Worm (Caenorhabditis elegans): Measurements from ENCODE around the gene F09E10.6.

The F09E10.6 gene

ce11 chrX:1458793-1459192, 38.7 kb downstream of the F09E10.6 start, which contains the start of gene D1005.2:
Gene D1005.2, plus strand, starts transcription at chrX:1459022.
- TF ChIP-seq tbx-11 (GFP tag; IDR thresholded peaks at IDR 0.05) (no peak), flt-1 (GFP tag; IDR thresholded peaks at IDR 0.05) (no peak), ets-7 (tag; optimal IDR thresholded peaks at IDR 0.05) (no peak), pes-1 (GFP tag; IDR thresholded peaks at IDR 0.05) (no peak), sea-1 (GFP tag; conservative IDR thresholded peaks at IDR 0.05) (no peak), aly-1 (tag; optimal IDR thresholded peaks at IDR 0.05) (no peak), tbx-37 (GFP tag; conservative IDR thresholded peaks at IDR 0.05) (no peak), ceh-13 (GFP tag; optimal IDR thresholded peaks at IDR 0.05) (no peak), B0310.2 (tag; optimal IDR thresholded peaks at IDR 0.05) (no peak), F13C5.2 (tag; optimal IDR thresholded peaks at IDR 0.05) (no peak), hnd-1 (tag; optimal IDR thresholded peaks at IDR 0.05) (no peak), hmg-4 (GFP tag; optimal IDR thresholded peaks at IDR 0.05) (no peak)

- TF ChIP-seq flt-1 (GFP tag; IDR thresholded peaks at IDR 0.05) (no peak), ceh-13 (GFP tag; optimal IDR thresholded peaks at IDR 0.05) (no peak), hnd-1 (tag; optimal IDR thresholded peaks at IDR 0.05) (no peak), tbx-37 (GFP tag; conservative IDR thresholded peaks at IDR 0.05) (no peak), sea-1 (GFP tag; conservative IDR thresholded peaks at IDR 0.05) (no peak)
Measured at ce11 chrX:1456350-1457080, 41.0 kb downstream of the F09E10.6 start.

- TF ChIP-seq ama-1 (optimal IDR thresholded peaks at IDR 0.05) (no peak), scrt-1 (GFP tag; IDR thresholded peaks at IDR 0.05) (peak; percentile 67; the same call in 1 of the 2 replicates), tbx-37 (GFP tag; conservative IDR thresholded peaks at IDR 0.05) (no peak), ceh-13 (GFP tag; optimal IDR thresholded peaks at IDR 0.05) (no peak), F13C5.2 (tag; optimal IDR thresholded peaks at IDR 0.05) (no peak), ceh-36 (tag; optimal IDR thresholded peaks at IDR 0.05) (no peak), hmg-4 (GFP tag; optimal IDR thresholded peaks at IDR 0.05) (peak; percentile 79), B0310.2 (tag; optimal IDR thresholded peaks at IDR 0.05) (no peak), flt-1 (GFP tag; IDR thresholded peaks at IDR 0.05) (no peak)
Measured at ce11 chrX:1454385-1454784, 43.1 kb downstream of the F09E10.6 start.

ce11 chrX:1453770-1454169, 43.7 kb downstream of the F09E10.6 start, which contains the start of gene cebp-1:
Gene cebp-1, minus strand, starts transcription at chrX:1453868.
- TF ChIP-seq flt-1 (GFP tag; IDR thresholded peaks at IDR 0.05) (no peak), hmbx-1 (tag; optimal IDR thresholded peaks at IDR 0.05) (no peak), ama-1 (optimal IDR thresholded peaks at IDR 0.05) (no peak), tbx-37 (GFP tag; conservative IDR thresholded peaks at IDR 0.05) (no peak), pes-1 (GFP tag; IDR thresholded peaks at IDR 0.05) (no peak), aly-1 (tag; optimal IDR thresholded peaks at IDR 0.05) (no peak), scrt-1 (GFP tag; IDR thresholded peaks at IDR 0.05) (no peak), ceh-13 (GFP tag; optimal IDR thresholded peaks at IDR 0.05) (no peak)

- TF ChIP-seq aly-1 (tag; optimal IDR thresholded peaks at IDR 0.05), result no peak
- no peak for TF ChIP-seq flt-1 (GFP tag; IDR thresholded peaks at IDR 0.05)
- no peak for TF ChIP-seq tbx-11 (GFP tag; IDR thresholded peaks at IDR 0.05)
- no peak for TF ChIP-seq ceh-13 (GFP tag; optimal IDR thresholded peaks at IDR 0.05)
- TF ChIP-seq tbx-37 (GFP tag; conservative IDR thresholded peaks at IDR 0.05), result no peak
- no peak for TF ChIP-seq tra-4 (tag; optimal IDR thresholded peaks at IDR 0.05)
- no peak for TF ChIP-seq ama-1 (optimal IDR thresholded peaks at IDR 0.05)
- TF ChIP-seq scrt-1 (GFP tag; IDR thresholded peaks at IDR 0.05), result no peak
- TF ChIP-seq hnd-1 (tag; optimal IDR thresholded peaks at IDR 0.05), result no peak
- TF ChIP-seq ets-7 (tag; optimal IDR thresholded peaks at IDR 0.05), result no peak
- TF ChIP-seq B0310.2 (tag; optimal IDR thresholded peaks at IDR 0.05), result no peak
- TF ChIP-seq F13C5.2 (tag; optimal IDR thresholded peaks at IDR 0.05), result no peak
- no peak for TF ChIP-seq ceh-36 (tag; optimal IDR thresholded peaks at IDR 0.05)
Measured at ce11 chrX:1451816-1452602, 45.5 kb downstream of the F09E10.6 start.

ce11 chrX:1451240-1451639, 46.2 kb downstream of the F09E10.6 start:
- no peak for TF ChIP-seq scrt-1 (GFP tag; IDR thresholded peaks at IDR 0.05)
- no peak for TF ChIP-seq aly-1 (tag; optimal IDR thresholded peaks at IDR 0.05)

ce11 chrX:1450352-1450818, 47.1 kb downstream of the F09E10.6 start, which contains the start of gene W05H7.1:
Gene W05H7.1, plus strand, starts transcription at chrX:1450768.
- no peak for TF ChIP-seq hmbx-1 (tag; optimal IDR thresholded peaks at IDR 0.05)
- TF ChIP-seq tbx-37 (GFP tag; conservative IDR thresholded peaks at IDR 0.05), result no peak
- no peak for TF ChIP-seq ets-7 (tag; optimal IDR thresholded peaks at IDR 0.05)
- peak; percentile 50 for TF ChIP-seq hmg-4 (GFP tag; optimal IDR thresholded peaks at IDR 0.05)
- no peak for TF ChIP-seq ceh-36 (tag; optimal IDR thresholded peaks at IDR 0.05)

- TF ChIP-seq sea-1 (GFP tag; conservative IDR thresholded peaks at IDR 0.05), result no peak
- TF ChIP-seq tra-4 (tag; optimal IDR thresholded peaks at IDR 0.05), result no peak
- TF ChIP-seq aly-1 (tag; optimal IDR thresholded peaks at IDR 0.05), result peak; percentile 63
- no peak for TF ChIP-seq ceh-36 (tag; optimal IDR thresholded peaks at IDR 0.05)
- no peak for TF ChIP-seq tbx-37 (GFP tag; conservative IDR thresholded peaks at IDR 0.05)
- TF ChIP-seq scrt-1 (GFP tag; IDR thresholded peaks at IDR 0.05), result no peak
- peak; percentile 75 for TF ChIP-seq hmg-4 (GFP tag; optimal IDR thresholded peaks at IDR 0.05)
- TF ChIP-seq flt-1 (GFP tag; IDR thresholded peaks at IDR 0.05), result no peak
- peak; percentile 70 for TF ChIP-seq F13C5.2 (tag; optimal IDR thresholded peaks at IDR 0.05)
- no peak for TF ChIP-seq B0310.2 (tag; optimal IDR thresholded peaks at IDR 0.05)
- TF ChIP-seq hmbx-1 (tag; optimal IDR thresholded peaks at IDR 0.05), result no peak
- TF ChIP-seq ama-1 (optimal IDR thresholded peaks at IDR 0.05), result no peak
Measured at ce11 chrX:1446593-1447141, 50.8 kb downstream of the F09E10.6 start, which contains the start of gene zfp-3. Gene zfp-3, minus strand, starts transcription at chrX:1446643.

Data from whole organism, early embryonic.